Fruit fly (Drosophila melanogaster) whole organism, embryonic: Measurements from ENCODE around the gene IscU.
A peak's percentile ranks its signal among the peaks of the same experiment; 100 is the strongest.

ENCODE experiments used
- B-H2 ChIP-seq: fragments of 200-800 bp; sonication (Bioruptor generic); optimal IDR thresholded peaks from 2 replicates; lab custom pipeline; 2018; ENCODE audit warnings: missing biosample characterization, mild to moderate bottlenecking, missing genetic modification characterization
- Blimp-1 ChIP-seq: fragments of 200-800 bp; sonication (Bioruptor generic); optimal IDR thresholded peaks from 3 replicates; lab custom pipeline; 2018; ENCODE audit warnings: missing biosample characterization, missing genetic modification characterization, mild to moderate bottlenecking, moderate library complexity, missing genetic modification reagents
- BtbVII ChIP-seq: fragments of 200-800 bp; sonication (Bioruptor generic); optimal IDR thresholded peaks from 3 replicates; lab custom pipeline; 2017; ENCODE audit warnings: missing biosample characterization, mild to moderate bottlenecking, missing genetic modification characterization
- CG1024 ChIP-seq: fragments of 200-800 bp; sonication (Bioruptor generic); IDR thresholded peaks from 2 replicates; pipeline ENCODE4 v1.3.6; 2022; ENCODE audit warnings: missing biosample characterization, missing genetic modification characterization
- CG10366 ChIP-seq: fragments of 200-800 bp; sonication (Bioruptor generic); IDR thresholded peaks from 2 replicates; pipeline ENCODE4 v1.3.6; 2022; ENCODE audit warnings: missing biosample characterization, missing genetic modification characterization
- CG10979 ChIP-seq: fragments of 200-800 bp; sonication (Bioruptor generic); optimal IDR thresholded peaks from 2 replicates; lab custom pipeline; 2018; ENCODE audit warnings: missing biosample characterization, mild to moderate bottlenecking, missing genetic modification characterization, moderate library complexity
- CG11560 ChIP-seq: fragments of 200-800 bp; sonication (Bioruptor generic); IDR thresholded peaks from 3 replicates; pipeline ENCODE4 v1.3.6; 2022; ENCODE audit warnings: missing biosample characterization, missing genetic modification characterization
- CG11696 ChIP-seq: fragments of 200-800 bp; sonication (Bioruptor generic); IDR thresholded peaks from 2 replicates; pipeline ENCODE4 v1.3.6; 2022; ENCODE audit warnings: missing biosample characterization, missing genetic modification characterization
- CG13894 ChIP-seq: fragments of 200-800 bp; sonication (Bioruptor generic); optimal IDR thresholded peaks from 3 replicates; lab custom pipeline; 2018; ENCODE audit warnings: missing biosample characterization, mild to moderate bottlenecking, missing genetic modification characterization, moderate library complexity
- CG15479 ChIP-seq: fragments of 200-800 bp; sonication (Bioruptor generic); optimal IDR thresholded peaks from 3 replicates; lab custom pipeline; 2019; ENCODE audit warnings: missing biosample characterization, mild to moderate bottlenecking, missing genetic modification characterization, moderate library complexity
- CG17385 ChIP-seq: fragments of 200-800 bp; sonication (Bioruptor generic); optimal IDR thresholded peaks from 3 replicates; lab custom pipeline; 2018; ENCODE audit warnings: missing biosample characterization, mild to moderate bottlenecking, missing genetic modification characterization
- CG17612 ChIP-seq: fragments of 200-800 bp; sonication (Bioruptor generic); IDR thresholded peaks from 2 replicates; pipeline ENCODE4 v1.3.6; 2022; ENCODE audit warnings: missing biosample characterization, missing genetic modification characterization
- CG32772 ChIP-seq: fragments of 200-800 bp; sonication (Bioruptor generic); IDR thresholded peaks from 2 replicates; pipeline ENCODE4 v1.3.6; 2022; ENCODE audit warnings: missing biosample characterization, missing genetic modification characterization
- CG34224 ChIP-seq: fragments of 200-800 bp; sonication (Bioruptor generic); IDR thresholded peaks from 3 replicates; pipeline ENCODE4 v1.3.6; 2022; ENCODE audit warnings: missing biosample characterization, missing genetic modification characterization; ENCODE audit not compliant: partially characterized antibody
- CG7372 ChIP-seq: fragments of 200-800 bp; sonication (Bioruptor generic); IDR thresholded peaks from 2 replicates; pipeline ENCODE4 v1.3.6; 2022; ENCODE audit warnings: missing biosample characterization, missing genetic modification characterization
- CG7928 ChIP-seq: fragments of 200-800 bp; sonication (Bioruptor generic); optimal IDR thresholded peaks from 2 replicates; lab custom pipeline; 2017; ENCODE audit warnings: missing biosample characterization, mild to moderate bottlenecking, missing genetic modification characterization
- CG8290 ChIP-seq, 3 experiments: fragments of 200-800 bp; sonication (Bioruptor generic); optimal IDR thresholded peaks; 2 replicates each; lab custom pipeline; 2016 to 2019; ENCODE audit warnings: missing biosample characterization in 3 of 3, missing genetic modification characterization in 3 of 3, mild to moderate bottlenecking in 2 of 3, moderate library complexity in 1 of 3
- CG9876 ChIP-seq: fragments of 200-800 bp; sonication (Bioruptor generic); optimal IDR thresholded peaks from 2 replicates; lab custom pipeline; 2016; ENCODE audit warnings: missing biosample characterization, missing genetic modification characterization
- Dbx ChIP-seq: fragments of 200-800 bp; sonication (Bioruptor generic); IDR thresholded peaks from 3 replicates; pipeline ENCODE4 v1.3.6; 2022; ENCODE audit warnings: missing biosample characterization, missing genetic modification characterization
- Dip3 ChIP-seq: fragments of 200-800 bp; sonication (Bioruptor generic); optimal IDR thresholded peaks from 3 replicates; lab custom pipeline; 2016; ENCODE audit warnings: missing biosample characterization, missing genetic modification characterization
- Dll ChIP-seq: fragments of 200-800 bp; sonication (Bioruptor generic); IDR thresholded peaks from 4 replicates; pipeline ENCODE4 v1.3.6; 2022; ENCODE audit warnings: missing biosample characterization, missing genetic modification characterization; ENCODE audit not compliant: partially characterized antibody
- Ets65A ChIP-seq: fragments of 200-800 bp; sonication (Bioruptor generic); peaks from one replicate; lab custom pipeline; 2016; ENCODE audit warnings: missing biosample characterization, missing genetic modification characterization
- Fer3 ChIP-seq: fragments of 200-800 bp; sonication (Bioruptor generic); optimal IDR thresholded peaks from 2 replicates; lab custom pipeline; 2018; ENCODE audit warnings: missing biosample characterization, mild to moderate bottlenecking, missing genetic modification characterization, moderate library complexity
- HLH54F ChIP-seq: fragments of 200-800 bp; sonication (Bioruptor generic); optimal IDR thresholded peaks from 3 replicates; lab custom pipeline; 2016; ENCODE audit warnings: missing biosample characterization, missing genetic modification characterization
- Hr78 ChIP-seq, 2 experiments: fragments of 200-800 bp in 1 of 2; fragments of >200 bp in 1 of 2; sonication (Bioruptor generic) in 1 of 2; optimal IDR thresholded peaks; 2 replicates each; lab custom pipeline; 2017 to 2019; ENCODE audit warnings: missing biosample characterization in 2 of 2, missing genetic modification characterization in 2 of 2, mild to moderate bottlenecking in 1 of 2, moderate library complexity in 1 of 2
- Lim3 ChIP-seq: fragments of 200-800 bp; sonication (Bioruptor generic); IDR thresholded peaks from 2 replicates; pipeline ENCODE4 v1.3.6; 2022; ENCODE audit warnings: missing biosample characterization, missing genetic modification characterization
- Max ChIP-seq: fragments of 200-800 bp; sonication (Bioruptor generic); optimal IDR thresholded peaks from 2 replicates; lab custom pipeline; 2016; ENCODE audit warnings: missing biosample characterization, mild to moderate bottlenecking, missing genetic modification characterization
- Optix ChIP-seq: fragments of 200-800 bp; sonication (Bioruptor generic); IDR thresholded peaks from 3 replicates; pipeline ENCODE4 v1.3.6; 2022; ENCODE audit warnings: missing biosample characterization, missing genetic modification characterization
- Tbp ChIP-seq: fragments of >200 bp; optimal IDR thresholded peaks from 2 replicates; lab custom pipeline; 2018; ENCODE audit warnings: missing biosample characterization, missing genetic modification characterization
- Usf ChIP-seq: fragments of 200-800 bp; sonication (Bioruptor generic); optimal IDR thresholded peaks from 2 replicates; lab custom pipeline; 2017; ENCODE audit warnings: missing genotype, missing biosample characterization, missing genetic modification characterization
- Xrp1 ChIP-seq: fragments of 200-800 bp; sonication (Bioruptor generic); IDR thresholded peaks from 2 replicates; pipeline ENCODE4 v1.3.6; 2022; ENCODE audit warnings: missing biosample characterization, missing genetic modification characterization
- YL-1 ChIP-seq: fragments of 200-800 bp; sonication (Bioruptor generic); optimal IDR thresholded peaks from 3 replicates; lab custom pipeline; 2017; ENCODE audit warnings: missing biosample characterization, mild to moderate bottlenecking, missing genetic modification characterization
- abd-A ChIP-seq: fragments of 200-800 bp; sonication (Bioruptor generic); optimal IDR thresholded peaks from 3 replicates; lab custom pipeline; 2019; ENCODE audit warnings: missing biosample characterization, mild to moderate bottlenecking, missing genetic modification characterization, moderate library complexity
- az2 ChIP-seq: fragments of 200-800 bp; sonication (Bioruptor generic); optimal IDR thresholded peaks from 3 replicates; lab custom pipeline; 2016; ENCODE audit warnings: missing biosample characterization, missing genetic modification characterization
- bbx ChIP-seq: fragments of 200-800 bp; sonication (Bioruptor generic); IDR thresholded peaks from 2 replicates; pipeline ENCODE4 v1.3.6; 2022; ENCODE audit warnings: missing biosample characterization, missing genetic modification characterization; ENCODE audit not compliant: partially characterized antibody
- chinmo ChIP-seq: fragments of 200-800 bp; sonication (Bioruptor generic); IDR thresholded peaks from 4 replicates; pipeline ENCODE4 v1.3.6; 2022; ENCODE audit warnings: missing biosample characterization, missing genetic modification characterization; ENCODE audit not compliant: partially characterized antibody
- corto ChIP-seq: fragments of 200-800 bp; sonication (Bioruptor generic); optimal IDR thresholded peaks from 2 replicates; lab custom pipeline; 2016; ENCODE audit warnings: missing biosample characterization, mild to moderate bottlenecking, missing genetic modification characterization, moderate library complexity
- dm ChIP-seq: fragments of 200-800 bp; sonication (Bioruptor generic); optimal IDR thresholded peaks from 3 replicates; lab custom pipeline; 2016; ENCODE audit warnings: missing biosample characterization, missing genetic modification characterization
- ewg ChIP-seq: fragments of 200-800 bp; sonication (Bioruptor generic); optimal IDR thresholded peaks from 3 replicates; lab custom pipeline; 2017; ENCODE audit warnings: mild to moderate bottlenecking, missing biosample characterization, missing genetic modification reagents, missing genetic modification characterization
- fd102C ChIP-seq: fragments of 200-800 bp; sonication (Bioruptor generic); optimal IDR thresholded peaks from 2 replicates; lab custom pipeline; 2018; ENCODE audit warnings: missing biosample characterization, mild to moderate bottlenecking, missing genetic modification characterization, moderate library complexity
- onecut ChIP-seq: fragments of 200-800 bp; sonication (Bioruptor generic); IDR thresholded peaks from 2 replicates; pipeline ENCODE4 v1.3.6; 2022; ENCODE audit warnings: missing biosample characterization, missing genetic modification characterization
- otp ChIP-seq: fragments of 200-800 bp; sonication (Bioruptor generic); IDR thresholded peaks from 3 replicates; pipeline ENCODE4, ENCODE4 v1.3.6; 2022; ENCODE audit warnings: missing biosample characterization, missing genetic modification characterization
- pb ChIP-seq: fragments of 200-800 bp; sonication (Bioruptor generic); optimal IDR thresholded peaks from 3 replicates; lab custom pipeline; 2016; ENCODE audit warnings: missing biosample characterization, missing genetic modification characterization
- pho ChIP-seq: fragments of 200-800 bp; sonication (Bioruptor generic); optimal IDR thresholded peaks from 2 replicates; lab custom pipeline; 2016; ENCODE audit warnings: missing biosample characterization, missing genetic modification characterization
- sd ChIP-seq: fragments of 200-800 bp; sonication (Bioruptor generic); optimal IDR thresholded peaks from 3 replicates; lab custom pipeline; 2018; ENCODE audit warnings: missing biosample characterization, mild to moderate bottlenecking, missing genetic modification characterization, moderate library complexity
- sens ChIP-seq: fragments of 200-800 bp; sonication (Bioruptor generic); peaks from one replicate; lab custom pipeline; 2016; ENCODE audit warnings: missing biosample characterization, missing genetic modification characterization
- sqz ChIP-seq: fragments of 200-800 bp; sonication (Bioruptor generic); optimal IDR thresholded peaks from 3 replicates; lab custom pipeline; 2018; ENCODE audit warnings: missing biosample characterization, mild to moderate bottlenecking, missing genetic modification characterization
- tup ChIP-seq: fragments of 200-800 bp; sonication (Bioruptor generic); optimal IDR thresholded peaks from 2 replicates; lab custom pipeline; 2016; ENCODE audit warnings: missing biosample characterization, mild to moderate bottlenecking, missing genetic modification characterization, moderate library complexity
- wek ChIP-seq: fragments of 200-800 bp; sonication (Bioruptor generic); optimal IDR thresholded peaks from 3 replicates; lab custom pipeline; 2018; ENCODE audit warnings: missing biosample characterization, mild to moderate bottlenecking, missing genetic modification characterization, moderate library complexity

The IscU gene

dm6 chr3R:8792463-8793175 lies 31.4 kb downstream of the IscU start (continued):
- TF ChIP-seq bbx (GFP tag; lab: Robert Waterston, UW) (0 out of 2 replicates have a peak, but pooled peaks have one; percentile 10), Optix (no peak), CG17612 (no peak), sens (GFP tag; lab: Kevin White, UChicago) (peak; percentile 60), CG7928 (GFP tag; lab: Kevin White, UChicago) (no peak), CG9876 (GFP tag; lab: Kevin White, UChicago) (no peak), CG8290 (GFP tag; optimal IDR thresholded peaks at IDR 0.05; lab: Kevin White, UChicago) (no peak), CG8290 (tag; optimal IDR thresholded peaks at IDR 0.05; lab: Kevin White, UChicago) (no peak), pho (GFP tag; lab: Kevin White, UChicago) (no peak), Blimp-1 (GFP tag; lab: Kevin White, UChicago) (peak; percentile 87), az2 (no peak), Max (GFP tag; lab: Kevin White, UChicago) (no peak), CG1024 (no peak), pb (GFP tag; lab: Kevin White, UChicago) (no peak), Xrp1 (GFP tag; lab: Robert Waterston, UW) (no peak), Hr78 (GFP tag; optimal IDR thresholded peaks at IDR 0.05; lab: Kevin White, UChicago) (no peak), sqz (GFP tag; lab: Kevin White, UChicago) (peak; percentile 64), CG34224 (GFP tag; lab: Robert Waterston, UW) (no peak), Ets65A (no peak), Dip3 (no peak), B-H2 (GFP tag; lab: Kevin White, UChicago) (no peak), CG10366 (GFP tag; lab: Robert Waterston, UW) (no peak), ewg (no peak), CG10979 (tag; lab: Kevin White, UChicago) (no peak), CG11696 (no peak), HLH54F (no peak), BtbVII (no peak), Dbx (GFP tag; lab: Robert Waterston, UW) (no peak), onecut (no peak), otp (no peak), Dll (0 out of 4 replicates have a peak, but pooled peaks have one; percentile 27), abd-A (tag; lab: Kevin White, UChicago) (no peak), YL-1 (no peak), CG15479 (GFP tag; lab: Kevin White, UChicago) (peak; percentile 37), wek (no peak), CG17385 (GFP tag; lab: Kevin White, UChicago) (no peak), fd102C (GFP tag; lab: Kevin White, UChicago) (no peak), CG11560 (tag; lab: Robert Waterston, UW) (no peak), corto (GFP tag; lab: Kevin White, UChicago) (peak; percentile 29), chinmo (GFP tag; lab: Robert Waterston, UW) (0 out of 4 replicates have a peak, but pooled peaks have one; percentile 40), Usf (GFP tag; lab: Kevin White, UChicago) (no peak), dm (GFP tag; lab: Kevin White, UChicago) (no peak), Fer3 (tag; lab: Kevin White, UChicago) (no peak), Tbp (no peak), tup (GFP tag; lab: Kevin White, UChicago) (no peak), Lim3 (GFP tag; lab: Robert Waterston, UW) (no peak), sd (tag; lab: Kevin White, UChicago) (no peak), CG32772 (peak; percentile 26; the same call in 1 of the 2 replicates), CG13894 (tag; lab: Kevin White, UChicago) (peak; percentile 2), CG7372 (GFP tag; lab: Robert Waterston, UW) (no peak)
